Worm (Caenorhabditis elegans) whole organism, mixed stage, embryonic: ENCODE measurements around the gene hmp-1.

Experiments used
- elt-3 ChIP-seq: fragments of 150-350 bp; optimal IDR thresholded peaks from 2 replicates; lab custom pipeline; 2014; ENCODE audit warnings: missing biosample characterization, missing genetic modification characterization
- lin-13 ChIP-seq: fragments of 150-350 bp; optimal IDR thresholded peaks from 2 replicates; lab custom pipeline; 2014; ENCODE audit warnings: missing biosample characterization, missing genetic modification characterization
- ztf-11 ChIP-seq: fragments of 150-350 bp; optimal IDR thresholded peaks from 2 replicates; lab custom pipeline; 2014; ENCODE audit warnings: missing biosample characterization, missing genetic modification characterization

- TF ChIP-seq elt-3 (tag; lab: Kevin White, UChicago), result no peak
- TF ChIP-seq ztf-11, result no peak
- TF ChIP-seq lin-13 (tag; lab: Kevin White, UChicago), result no peak
Observed at ce11 chrV:11885939-11886338, 40.3 kb downstream of the hmp-1 start.
